Fruit fly (Drosophila melanogaster) whole organism, wandering third instar larva: Measurements from ENCODE around the gene crb.
A peak's percentile ranks its signal among the peaks of the same experiment; 100 is the strongest.

ENCODE experiments used
- GATAd ChIP-seq: sonication (Bioruptor generic); optimal IDR thresholded peaks from 2 replicates; lab custom pipeline; 2016; ENCODE audit warnings: missing biosample characterization, missing genetic modification characterization
- HLH106 ChIP-seq: fragments of 200-800 bp; optimal IDR thresholded peaks from 3 replicates; lab custom pipeline; 2019; ENCODE audit warnings: missing biosample characterization, mild to moderate bottlenecking, missing genetic modification characterization, moderate library complexity
- Myc ChIP-seq: fragments of >200 bp; optimal IDR thresholded peaks from 2 replicates; lab custom pipeline; 2017
- N ChIP-seq: fragments of >200 bp; optimal IDR thresholded peaks from 2 replicates; lab custom pipeline; 2018; ENCODE audit warnings: missing biosample characterization, missing external identifiers, missing genetic modification characterization
- fru ChIP-seq: fragments of 200-800 bp; sonication (Bioruptor generic); optimal IDR thresholded peaks from 3 replicates; lab custom pipeline; 2016; ENCODE audit warnings: missing biosample characterization, mild to moderate bottlenecking, missing genetic modification characterization
- h ChIP-seq: fragments of 200-800 bp; sonication (Bioruptor generic); optimal IDR thresholded peaks from 3 replicates; lab custom pipeline; 2016; ENCODE audit warnings: missing biosample characterization, mild to moderate bottlenecking, missing genetic modification characterization
- lola ChIP-seq: fragments of >200 bp; optimal IDR thresholded peaks from 2 replicates; lab custom pipeline; 2017; ENCODE audit warnings: missing biosample characterization, missing genetic modification characterization
- tai ChIP-seq: sonication (Bioruptor generic); optimal IDR thresholded peaks from 2 replicates; lab custom pipeline; 2016; ENCODE audit warnings: missing biosample characterization, missing genetic modification characterization
- usp ChIP-seq: fragments of >200 bp; optimal IDR thresholded peaks from 2 replicates; lab custom pipeline; 2017; ENCODE audit warnings: missing biosample characterization, missing genetic modification characterization

- TF ChIP-seq HLH106 (tag; lab: Kevin White, UChicago) (no peak), GATAd (GFP tag; lab: Kevin White, UChicago) (no peak), h (GFP tag; lab: Kevin White, UChicago) (peak; percentile 37), tai (GFP tag; lab: Kevin White, UChicago) (no peak), fru (GFP tag; lab: Kevin White, UChicago) (no peak), usp (GFP tag; lab: Kevin White, UChicago) (no peak), Myc (lab: Kevin White, UChicago) (no peak), N (GFP tag; lab: Kevin White, UChicago) (no peak), lola (no peak)
Measured at dm6 chr3R:24272775-24273290, 22.0 kb upstream of the crb start, which contains the start of gene Orct2.
